Fruit fly (Drosophila melanogaster): ENCODE results near the gene Teh4.

DNA sequence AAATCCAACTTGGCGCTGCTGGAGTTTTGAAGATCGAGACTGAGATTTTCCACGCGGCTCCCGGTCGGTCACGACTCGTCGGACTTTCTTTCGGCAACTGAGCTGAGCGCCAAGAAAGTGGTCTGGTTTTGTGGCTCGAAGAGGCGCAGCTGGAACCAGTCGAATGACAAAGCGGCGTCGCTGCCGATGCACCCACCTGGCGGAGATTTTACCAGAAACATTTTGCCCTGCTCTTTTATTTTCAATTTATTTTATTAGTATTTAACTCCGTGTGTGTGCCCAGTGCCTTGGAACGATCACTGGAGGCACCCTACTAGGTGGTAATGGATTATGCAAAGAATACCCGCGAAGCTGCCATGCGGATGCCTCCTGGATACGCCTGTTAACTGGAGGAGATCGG is 26.2 kb upstream of the Teh4 start, which contains the start of gene CG15005:
- TF ChIP-seq kay (GFP tag; ENCODE audit: borderline replicate concordance) = no peak
- no peak for TF ChIP-seq Mnt (GFP tag; optimal IDR thresholded peaks at IDR 0.05)
- TF ChIP-seq Crg-1 (GFP tag; optimal IDR thresholded peaks at IDR 0.05) = no peak

Measured in whole organism, adult.